Fruit fly (Drosophila melanogaster) whole organism, embryonic: ENCODE results near the gene CG4424.

Experiments
- Ada2b ChIP-seq: fragments of 200-800 bp; sonication (Bioruptor generic); IDR thresholded peaks from 2 replicates; pipeline ENCODE4 v1.3.6; 2022; ENCODE audit warnings: missing biosample characterization, missing genetic modification characterization
- CG10267 ChIP-seq: fragments of 200-800 bp; sonication (Bioruptor generic); optimal IDR thresholded peaks from 2 replicates; lab custom pipeline; 2018; ENCODE audit warnings: missing biosample characterization, mild to moderate bottlenecking, missing genetic modification characterization, moderate library complexity
- CG10274 ChIP-seq: fragments of 200-800 bp; sonication (Bioruptor generic); optimal IDR thresholded peaks from 3 replicates; lab custom pipeline; 2017; ENCODE audit warnings: missing biosample characterization, mild to moderate bottlenecking, missing genetic modification characterization
- CG1233 ChIP-seq: fragments of 200-800 bp; sonication (Bioruptor generic); optimal IDR thresholded peaks from 4 replicates; lab custom pipeline; 2018; ENCODE audit warnings: missing biosample characterization, mild to moderate bottlenecking, missing genetic modification characterization
- CG13424 ChIP-seq: fragments of 200-800 bp; sonication (Bioruptor generic); optimal IDR thresholded peaks from 2 replicates; lab custom pipeline; 2019; ENCODE audit warnings: missing biosample characterization, mild to moderate bottlenecking, missing genetic modification characterization, moderate library complexity
- CG14710 ChIP-seq: fragments of 200-800 bp; sonication (Bioruptor generic); optimal IDR thresholded peaks from 3 replicates; lab custom pipeline; 2019; ENCODE audit warnings: missing biosample characterization, mild to moderate bottlenecking, missing genetic modification characterization, moderate library complexity
- CG15011 ChIP-seq: fragments of 200-800 bp; sonication (Bioruptor generic); optimal IDR thresholded peaks from 3 replicates; lab custom pipeline; 2018; ENCODE audit warnings: missing biosample characterization, mild to moderate bottlenecking, missing genetic modification characterization
- CG15269 ChIP-seq: fragments of 200-800 bp; sonication (Bioruptor generic); optimal IDR thresholded peaks from 2 replicates; lab custom pipeline; 2018; ENCODE audit warnings: missing biosample characterization, mild to moderate bottlenecking, missing genetic modification characterization, moderate library complexity
- CG15514 ChIP-seq: fragments of 200-800 bp; sonication (Bioruptor generic); optimal IDR thresholded peaks from 3 replicates; lab custom pipeline; 2017; ENCODE audit warnings: missing biosample characterization, missing genetic modification characterization, mild to moderate bottlenecking, moderate library complexity, missing genetic modification reagents
- CG15601 ChIP-seq: fragments of 200-800 bp; sonication (Bioruptor generic); optimal IDR thresholded peaks from 3 replicates; lab custom pipeline; 2019; ENCODE audit warnings: missing biosample characterization, mild to moderate bottlenecking, missing genetic modification characterization, moderate library complexity
- CG1647 ChIP-seq: fragments of 200-800 bp; sonication (Bioruptor generic); optimal IDR thresholded peaks from 3 replicates; lab custom pipeline; 2016; ENCODE audit warnings: missing biosample characterization, missing genetic modification characterization
- CG18764 ChIP-seq: fragments of 200-800 bp; sonication (Bioruptor generic); optimal IDR thresholded peaks from 3 replicates; lab custom pipeline; 2016; ENCODE audit warnings: missing biosample characterization, missing genetic modification characterization
- CG2120 ChIP-seq: fragments of 200-800 bp; sonication (Bioruptor generic); optimal IDR thresholded peaks from 3 replicates; lab custom pipeline; 2016; ENCODE audit warnings: missing biosample characterization, missing genetic modification characterization
- CG2712 ChIP-seq: fragments of 200-800 bp; optimal IDR thresholded peaks from 3 replicates; lab custom pipeline; 2019; ENCODE audit warnings: missing biosample characterization, mild to moderate bottlenecking, missing genetic modification characterization, moderate library complexity
- CG2889 ChIP-seq: fragments of 200-800 bp; sonication (Bioruptor generic); IDR thresholded peaks from 3 replicates; pipeline ENCODE4 v1.3.6; 2022; ENCODE audit warnings: missing biosample characterization, missing genetic modification characterization
- CG3065 ChIP-seq: fragments of 200-800 bp; sonication (Bioruptor generic); optimal IDR thresholded peaks from 2 replicates; lab custom pipeline; 2016; ENCODE audit warnings: missing biosample characterization, missing genetic modification characterization
- CG32532 ChIP-seq: fragments of 200-800 bp; sonication (Bioruptor generic); IDR thresholded peaks from 2 replicates; pipeline ENCODE4 v1.3.6; 2022; ENCODE audit warnings: missing biosample characterization, missing genetic modification characterization
- CG34376 ChIP-seq: fragments of 200-800 bp; sonication (Bioruptor generic); optimal IDR thresholded peaks from 2 replicates; lab custom pipeline; 2018; ENCODE audit warnings: missing biosample characterization, mild to moderate bottlenecking, missing genetic modification characterization
- CG6683 ChIP-seq: fragments of 200-800 bp; sonication (Bioruptor generic); optimal IDR thresholded peaks from 2 replicates; lab custom pipeline; 2017; ENCODE audit warnings: missing biosample characterization, mild to moderate bottlenecking, missing genetic modification characterization, missing genetic modification reagents
- CG7839 ChIP-seq: fragments of 200-800 bp; sonication (Bioruptor generic); optimal IDR thresholded peaks from 3 replicates; lab custom pipeline; 2018; ENCODE audit warnings: missing biosample characterization, mild to moderate bottlenecking, missing genetic modification characterization, moderate library complexity
- CG8281 ChIP-seq: fragments of 200-800 bp; sonication (Bioruptor generic); optimal IDR thresholded peaks from 2 replicates; lab custom pipeline; 2018; ENCODE audit warnings: missing biosample characterization, mild to moderate bottlenecking, missing genetic modification characterization, moderate library complexity
- CG8944 ChIP-seq: fragments of 200-800 bp; sonication (Bioruptor generic); optimal IDR thresholded peaks from 3 replicates; lab custom pipeline; 2016; ENCODE audit warnings: missing biosample characterization, missing genetic modification characterization
- CoRest ChIP-seq: fragments of 200-800 bp; sonication (Bioruptor generic); optimal IDR thresholded peaks from 3 replicates; lab custom pipeline; 2018; ENCODE audit warnings: missing biosample characterization, mild to moderate bottlenecking, missing genetic modification characterization, moderate library complexity
- Elba2 ChIP-seq: fragments of 200-800 bp; sonication (Bioruptor generic); optimal IDR thresholded peaks from 3 replicates; lab custom pipeline; 2016; ENCODE audit warnings: missing biosample characterization, missing genetic modification characterization
- Fer2 ChIP-seq: fragments of 200-800 bp; sonication (Bioruptor generic); optimal IDR thresholded peaks from 2 replicates; lab custom pipeline; 2018; ENCODE audit warnings: missing biosample characterization, mild to moderate bottlenecking, missing genetic modification characterization, moderate library complexity
- MESR4 ChIP-seq: fragments of 200-800 bp; sonication (Bioruptor generic); optimal IDR thresholded peaks from 2 replicates; lab custom pipeline; 2018; ENCODE audit warnings: missing biosample characterization, mild to moderate bottlenecking, missing genetic modification characterization, moderate library complexity
- Myb ChIP-seq: fragments of 200-800 bp; sonication (Bioruptor generic); optimal IDR thresholded peaks from 2 replicates; lab custom pipeline; 2016; ENCODE audit warnings: missing biosample characterization, missing genetic modification characterization
- NC2α ChIP-seq: fragments of 200-800 bp; sonication (Bioruptor generic); optimal IDR thresholded peaks from 2 replicates; lab custom pipeline; 2016; ENCODE audit warnings: missing biosample characterization, missing genetic modification characterization
- Oli ChIP-seq: fragments of 200-800 bp; sonication (Bioruptor generic); optimal IDR thresholded peaks from 2 replicates; lab custom pipeline; 2018; ENCODE audit warnings: missing biosample characterization, mild to moderate bottlenecking, missing genetic modification characterization, moderate library complexity
- Poxn ChIP-seq: fragments of 200-800 bp; sonication (Bioruptor generic); IDR thresholded peaks from 2 replicates; pipeline ENCODE4 v1.3.6; 2022; ENCODE audit warnings: missing biosample characterization, missing genetic modification characterization
- Side ChIP-seq: fragments of 200-800 bp; sonication (Bioruptor generic); optimal IDR thresholded peaks from 2 replicates; lab custom pipeline; 2016; ENCODE audit warnings: missing biosample characterization, missing genetic modification characterization
- ab ChIP-seq: fragments of 200-800 bp; sonication (Bioruptor generic); optimal IDR thresholded peaks from 2 replicates; lab custom pipeline; 2016; ENCODE audit warnings: missing biosample characterization, missing genetic modification characterization
- br ChIP-seq: fragments of >200 bp; optimal IDR thresholded peaks from 2 replicates; lab custom pipeline; 2017
- cad ChIP-seq: fragments of >200 bp; optimal IDR thresholded peaks from 2 replicates; lab custom pipeline; 2017; ENCODE audit warnings: missing biosample characterization, missing genetic modification characterization
- dan ChIP-seq: fragments of 200-800 bp; sonication (Bioruptor generic); IDR thresholded peaks from 2 replicates; pipeline ENCODE4 v1.3.6; 2022; ENCODE audit warnings: missing biosample characterization, missing genetic modification characterization
- dati ChIP-seq: fragments of 200-800 bp; sonication (Bioruptor generic); IDR thresholded peaks from 2 replicates; pipeline ENCODE4 v1.3.6; 2022; ENCODE audit warnings: missing biosample characterization, missing genetic modification characterization
- dmrt99B ChIP-seq: fragments of 200-800 bp; sonication (Bioruptor generic); optimal IDR thresholded peaks from 2 replicates; lab custom pipeline; 2018; ENCODE audit warnings: missing biosample characterization, mild to moderate bottlenecking, missing genetic modification characterization, moderate library complexity
- emc ChIP-seq: fragments of 200-800 bp; sonication (Bioruptor generic); optimal IDR thresholded peaks from 2 replicates; lab custom pipeline; 2016; ENCODE audit warnings: missing biosample characterization, missing genetic modification characterization
- gce ChIP-seq: fragments of 200-800 bp; sonication (Bioruptor generic); IDR thresholded peaks from 3 replicates; pipeline ENCODE4 v1.3.6; 2022; ENCODE audit warnings: missing biosample characterization, missing genetic modification characterization
- gcm2 ChIP-seq: fragments of 200-800 bp; sonication (Bioruptor generic); optimal IDR thresholded peaks from 2 replicates; lab custom pipeline; 2016; ENCODE audit warnings: missing biosample characterization, missing genetic modification characterization
- gem ChIP-seq: fragments of 200-800 bp; sonication (Bioruptor generic); optimal IDR thresholded peaks from 2 replicates; lab custom pipeline; 2019; ENCODE audit warnings: missing biosample characterization, mild to moderate bottlenecking, missing genetic modification characterization, moderate library complexity
- grau ChIP-seq: fragments of 200-800 bp; optimal IDR thresholded peaks from 3 replicates; lab custom pipeline; 2019; ENCODE audit warnings: missing biosample characterization, mild to moderate bottlenecking, missing genetic modification characterization, moderate library complexity
- pnt ChIP-seq: fragments of 200-800 bp; sonication (Bioruptor generic); optimal IDR thresholded peaks from 3 replicates; lab custom pipeline; 2016; ENCODE audit warnings: missing biosample characterization, missing genetic modification characterization
- row ChIP-seq: fragments of 200-800 bp; sonication (Bioruptor generic); IDR thresholded peaks from 3 replicates; pipeline ENCODE4 v1.3.6; 2022; ENCODE audit warnings: missing biosample characterization, missing genetic modification characterization
- sisA ChIP-seq: fragments of 200-800 bp; sonication (Bioruptor generic); IDR thresholded peaks from 2 replicates; pipeline ENCODE4 v1.3.6; 2022; ENCODE audit warnings: missing biosample characterization, missing genetic modification characterization
- slbo ChIP-seq: fragments of 200-800 bp; sonication (Bioruptor generic); IDR thresholded peaks from 2 replicates; pipeline ENCODE4 v1.3.6; 2022; ENCODE audit warnings: missing biosample characterization, missing genetic modification characterization
- sr ChIP-seq: fragments of 200-800 bp; sonication (Bioruptor generic); IDR thresholded peaks from 3 replicates; pipeline ENCODE4 v1.3.6; 2022; ENCODE audit warnings: missing biosample characterization, missing genetic modification characterization
- ssp ChIP-seq: fragments of 200-800 bp; sonication (Bioruptor generic); IDR thresholded peaks from 2 replicates; pipeline ENCODE4 v1.3.6; 2022; ENCODE audit warnings: missing biosample characterization, missing genetic modification characterization
- sug ChIP-seq: fragments of 200-800 bp; optimal IDR thresholded peaks from 2 replicates; lab custom pipeline; 2019; ENCODE audit warnings: missing biosample characterization, mild to moderate bottlenecking, missing genetic modification characterization, moderate library complexity
- tup ChIP-seq: fragments of 200-800 bp; sonication (Bioruptor generic); optimal IDR thresholded peaks from 2 replicates; lab custom pipeline; 2016; ENCODE audit warnings: missing biosample characterization, mild to moderate bottlenecking, missing genetic modification characterization, moderate library complexity
- vvl ChIP-seq: fragments of 200-800 bp; sonication (Bioruptor generic); IDR thresholded peaks from 2 replicates; pipeline ENCODE4 v1.3.6; 2022; ENCODE audit warnings: missing biosample characterization, missing genetic modification characterization
- zen ChIP-seq: fragments of 200-800 bp; sonication (Bioruptor generic); optimal IDR thresholded peaks from 3 replicates; lab custom pipeline; 2018; ENCODE audit warnings: missing biosample characterization, mild to moderate bottlenecking, missing genetic modification characterization, moderate library complexity

Gene CG4424

dm6 chr3R:20001595-20001997 lies 26.2 kb downstream of the CG4424 start (continued):
- TF ChIP-seq emc (GFP tag; lab: Kevin White, UChicago) (no peak), CG8944 (GFP tag; lab: Kevin White, UChicago) (no peak), pnt (GFP tag; lab: Kevin White, UChicago) (no peak), Elba2 (GFP tag; lab: Kevin White, UChicago) (no peak), tup (GFP tag; lab: Kevin White, UChicago) (no peak), NC2α (GFP tag; lab: Kevin White, UChicago) (no peak), CG7839 (tag; lab: Kevin White, UChicago) (peak; percentile 38), CG2889 (GFP tag; lab: Robert Waterston, UW) (no peak), gcm2 (GFP tag; lab: Kevin White, UChicago) (no peak), Oli (tag; lab: Kevin White, UChicago) (peak; percentile 5), Myb (GFP tag; lab: Kevin White, UChicago) (no peak), sisA (GFP tag; lab: Robert Waterston, UW) (peak; percentile 25; the same call in 1 of the 2 replicates), zen (no peak), CG14710 (tag; lab: Kevin White, UChicago) (no peak), gce (GFP tag; lab: Robert Waterston, UW) (no peak), sr (GFP tag; lab: Robert Waterston, UW) (no peak), dmrt99B (tag; lab: Kevin White, UChicago) (peak; percentile 11), CG18764 (GFP tag; lab: Kevin White, UChicago) (no peak), CG2120 (peak; percentile 11), MESR4 (GFP tag; lab: Kevin White, UChicago) (no peak), gem (tag; lab: Kevin White, UChicago) (peak; percentile 44), CG32532 (GFP tag; lab: Robert Waterston, UW) (peak; percentile 24; the same call in 1 of the 2 replicates), CG10267 (tag; lab: Kevin White, UChicago) (peak; percentile 2), CG2712 (tag; lab: Kevin White, UChicago) (peak; percentile 42)

DNA sequence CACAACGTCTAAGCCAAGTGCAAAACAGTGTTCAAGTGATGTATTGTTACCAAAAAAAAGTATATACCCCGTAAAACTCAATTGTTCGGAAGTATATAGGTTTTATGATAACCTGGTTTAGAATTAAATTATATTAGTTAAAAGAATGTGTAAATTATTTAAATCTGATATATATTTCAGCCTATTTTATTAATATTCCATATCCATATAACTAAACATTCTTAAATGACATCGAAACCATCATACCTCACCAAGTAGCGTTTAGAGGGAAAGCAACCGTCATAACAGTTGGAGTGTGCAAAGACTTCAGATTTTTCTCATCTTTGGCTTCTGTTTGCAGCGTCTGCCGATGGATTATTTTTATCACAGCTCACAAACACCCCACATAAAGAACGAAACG lies 28.4 kb downstream of the CG4424 start:
- TF ChIP-seq Ada2b (GFP tag; lab: Robert Waterston, UW) (peak; percentile 75), CG15514 (GFP tag; lab: Kevin White, UChicago) (peak; percentile 20), CG8281 (peak; percentile 31), br (no peak), vvl (peak; percentile 92), Side (GFP tag; lab: Kevin White, UChicago) (no peak), CG15011 (peak; percentile 43), CG10274 (GFP tag; lab: Kevin White, UChicago) (peak; percentile 22), CG1647 (no peak), CG15269 (tag; lab: Kevin White, UChicago) (peak; percentile 87), CG13424 (tag; lab: Kevin White, UChicago) (peak; percentile 86), CoRest (peak; percentile 89), sug (tag; lab: Kevin White, UChicago) (peak; percentile 69), CG1233 (GFP tag; lab: Kevin White, UChicago) (peak; percentile 56), Fer2 (peak; percentile 53), CG3065 (GFP tag; lab: Kevin White, UChicago) (no peak), slbo (GFP tag; lab: Robert Waterston, UW) (peak; percentile 90), dan (GFP tag; lab: Robert Waterston, UW) (no peak; the same call in 1 of the 2 replicates), CG6683 (GFP tag; lab: Kevin White, UChicago) (peak; percentile 66), grau (peak; percentile 87), row (GFP tag; lab: Robert Waterston, UW) (peak; percentile 92), ab (GFP tag; lab: Kevin White, UChicago) (no peak), CG15601 (peak; percentile 79), ssp (GFP tag; lab: Robert Waterston, UW) (peak; percentile 69), dati (GFP tag; lab: Robert Waterston, UW) (no peak), CG34376 (GFP tag; lab: Kevin White, UChicago) (no peak), Poxn (GFP tag; lab: Robert Waterston, UW) (no peak), cad (GFP tag; lab: Kevin White, UChicago) (no peak)
